Worm (Caenorhabditis elegans) whole organism, midembryonic: ENCODE measurements around the gene dpy-10.

ENCODE experiments used
- T22C8.4 ChIP-seq: fragments of 200-800 bp; sonication (Bioruptor generic); IDR thresholded peaks from 2 replicates; pipeline ENCODE4 v1.3.6; 2022; ENCODE audit warnings: missing genetic modification characterization, missing compliant biosample characterization
- cog-1 ChIP-seq: sonication (generic microtip); optimal IDR thresholded peaks from 2 replicates; lab custom pipeline; 2016; ENCODE audit warnings: missing genetic modification characterization, missing compliant biosample characterization

- no peak for TF ChIP-seq T22C8.4
- TF ChIP-seq cog-1 (tag; lab: Kevin White, UChicago): no peak
Observed at ce11 chrII:6745783-6746182, 33.8 kb upstream of the dpy-10 start, which contains the start of gene ins-14.
